Fruit fly (Drosophila melanogaster) whole organism, pupa: ENCODE measurements around the gene salr.
A peak's percentile ranks its signal among the peaks of the same experiment; 100 is the strongest.

ENCODE experiments used
- CG34367 ChIP-seq: fragments of 200-800 bp; sonication (Bioruptor generic); optimal IDR thresholded peaks from 2 replicates; lab custom pipeline; 2018; ENCODE audit warnings: missing biosample characterization, mild to moderate bottlenecking, missing genetic modification characterization
- D1 ChIP-seq: fragments of 200-800 bp; sonication (Bioruptor generic); optimal IDR thresholded peaks from 2 replicates; lab custom pipeline; 2018; ENCODE audit warnings: missing biosample characterization, mild to moderate bottlenecking, missing genetic modification characterization, moderate library complexity
- EcR ChIP-seq: fragments of 200-800 bp; sonication (Bioruptor generic); optimal IDR thresholded peaks from 3 replicates; lab custom pipeline; 2019; ENCODE audit warnings: missing biosample characterization, missing genetic modification characterization, mild to moderate bottlenecking, moderate library complexity, missing genetic modification reagents
- Snoo ChIP-seq: fragments of 200-800 bp; sonication (Bioruptor generic); optimal IDR thresholded peaks from 3 replicates; lab custom pipeline; 2017; ENCODE audit warnings: missing biosample characterization, mild to moderate bottlenecking, missing genetic modification characterization, inconsistent platforms

DNA sequence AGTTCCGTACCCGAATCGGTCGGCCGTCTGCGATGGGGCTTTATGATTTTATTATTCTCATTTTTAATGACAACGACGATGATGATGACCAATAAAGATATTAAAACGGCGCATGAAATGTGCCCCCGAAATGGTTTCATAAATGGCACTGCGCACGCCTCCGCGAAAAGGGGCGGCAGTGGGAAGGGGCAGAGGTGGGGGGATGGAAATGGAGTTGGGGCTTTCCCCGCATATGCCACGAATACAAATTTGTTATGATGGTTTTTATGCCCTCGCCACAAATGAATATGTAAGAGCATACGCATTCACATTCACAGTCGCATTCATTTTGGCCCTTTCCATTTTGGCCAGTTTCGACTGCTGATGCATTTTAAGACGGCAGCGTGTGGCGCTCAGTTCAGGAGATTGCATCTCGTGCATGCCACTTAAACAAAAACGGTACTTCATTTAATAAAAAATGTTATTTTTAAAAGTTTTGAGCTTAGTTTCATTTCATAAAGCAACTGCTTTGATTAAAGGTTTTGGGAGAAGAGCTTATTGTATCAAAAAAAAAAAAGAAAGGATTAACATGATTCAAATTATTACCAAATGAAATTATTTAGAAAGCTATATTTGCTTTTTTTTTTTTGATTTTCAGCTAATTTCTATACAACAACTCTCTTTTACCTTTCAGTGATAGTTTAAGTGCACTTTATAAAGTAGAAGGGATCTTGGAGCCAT is 37.6 kb downstream of the salr start:
- TF ChIP-seq CG34367 (tag; lab: Kevin White, UChicago), result no peak
- TF ChIP-seq Snoo, result peak; percentile 11
- no peak for TF ChIP-seq EcR (GFP tag; lab: Kevin White, UChicago)
- no peak for TF ChIP-seq D1 (tag; lab: Kevin White, UChicago)
